Worm (Caenorhabditis elegans): ENCODE measurements around the gene C01B10.3.

DNA sequence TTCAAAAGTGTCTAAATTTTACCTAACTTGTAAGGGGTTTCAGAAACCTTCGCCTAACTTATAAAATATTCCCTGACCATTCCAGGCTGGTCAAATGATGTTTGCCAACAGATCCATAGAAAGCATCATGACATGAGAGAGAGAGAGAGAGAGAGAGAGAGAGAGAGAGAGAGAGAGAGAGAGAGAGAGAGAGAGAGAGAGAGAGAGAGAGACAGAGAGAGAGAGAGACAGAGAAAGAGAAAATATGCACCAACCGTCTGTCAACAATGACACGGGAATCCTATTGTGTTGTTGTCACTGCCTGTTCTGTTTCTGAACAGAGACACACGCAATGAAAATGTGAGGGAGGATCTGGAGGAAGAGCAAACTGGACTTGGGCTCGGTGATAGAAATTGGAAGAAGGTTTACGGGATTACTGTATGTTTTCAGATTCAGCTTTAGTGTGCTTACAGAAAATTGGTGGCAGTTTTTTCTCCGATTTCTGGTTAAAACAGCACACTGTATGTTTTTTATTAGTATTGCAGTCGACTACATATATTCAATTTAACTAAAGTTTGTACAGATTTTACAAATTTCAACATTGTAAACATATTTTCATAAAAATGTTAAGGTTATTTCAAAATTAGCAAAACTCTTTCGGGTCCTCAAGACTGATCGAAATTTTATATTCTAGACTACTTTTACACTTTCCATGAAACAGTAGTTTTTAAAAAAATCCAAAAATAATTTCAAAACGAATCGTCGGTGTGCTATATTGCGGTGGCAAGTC, 45.0 kb downstream of the C01B10.3 start:
- no peak for TF ChIP-seq Y95B8A.8 (GFP tag; IDR thresholded peaks at IDR 0.05)
- TF ChIP-seq hlh-12 (tag; optimal IDR thresholded peaks at IDR 0.05): no peak
- TF ChIP-seq akir-1 (GFP tag; optimal IDR thresholded peaks at IDR 0.05): no peak
- TF ChIP-seq lsl-1 (GFP tag; optimal IDR thresholded peaks at IDR 0.05): no peak
- TF ChIP-seq unc-62 (GFP tag; optimal IDR thresholded peaks at IDR 0.05): no peak
- no peak for TF ChIP-seq snpc-1.3 (tag; optimal IDR thresholded peaks at IDR 0.05; ENCODE audit: insufficient read depth)
- no peak for TF ChIP-seq ama-1 (optimal IDR thresholded peaks at IDR 0.05)
- TF ChIP-seq ama-1 (GFP tag; optimal IDR thresholded peaks at IDR 0.05): no peak
- no peak for TF ChIP-seq tbp1 (GFP tag; optimal IDR thresholded peaks at IDR 0.05)

Data from whole organism, young adult.